Fruit fly (Drosophila melanogaster): ENCODE results near the gene CG11983.

CG11983 gene

dm6 chr3R:9038652-9039051, 30.5 kb downstream of the CG11983 start, which contains the start of gene hyx (continued):
- TF ChIP-seq btn (GFP tag; optimal IDR thresholded peaks at IDR 0.05) (no peak), CG6683 (GFP tag; optimal IDR thresholded peaks at IDR 0.05) (peak; percentile 3), h (optimal IDR thresholded peaks at IDR 0.05) (no peak), mam (GFP tag; optimal IDR thresholded peaks at IDR 0.05) (peak; percentile 59), CG17612 (GFP tag; IDR thresholded peaks at IDR 0.05) (no peak), onecut (GFP tag; IDR thresholded peaks at IDR 0.05) (no peak), twi (tag; optimal IDR thresholded peaks at IDR 0.05) (peak; percentile 20), Bgb (GFP tag; IDR thresholded peaks at IDR 0.05; ENCODE audit: partially characterized antibody) (peak; percentile 83), GATAe (GFP tag; conservative IDR thresholded peaks at IDR 0.05) (no peak), Gug (GFP tag; IDR thresholded peaks at IDR 0.05) (peak; percentile 34; the same call in 1 of the 4 replicates), pfk (GFP tag; optimal IDR thresholded peaks at IDR 0.05) (no peak), CG33213 (GFP tag; optimal IDR thresholded peaks at IDR 0.05) (peak; percentile 1), Asciz (GFP tag; optimal IDR thresholded peaks at IDR 0.05) (no peak), CG6689 (GFP tag; IDR thresholded peaks at IDR 0.05) (no peak), jumu (GFP tag; optimal IDR thresholded peaks at IDR 0.05) (peak; percentile 19), CG17829 (tag; optimal IDR thresholded peaks at IDR 0.05) (peak; percentile 38), Atf-2 (GFP tag; optimal IDR thresholded peaks at IDR 0.05) (no peak), tio (GFP tag; optimal IDR thresholded peaks at IDR 0.05) (no peak), sens (GFP tag) (peak; percentile 95), CG3163 (GFP tag; optimal IDR thresholded peaks at IDR 0.05) (no peak), Max (GFP tag; optimal IDR thresholded peaks at IDR 0.05) (peak; percentile 17), C15 (GFP tag; IDR thresholded peaks at IDR 0.05) (no peak), CG7745 (tag; optimal IDR thresholded peaks at IDR 0.05) (no peak), CG9437 (GFP tag; optimal IDR thresholded peaks at IDR 0.05) (no peak), BEAF-32 (GFP tag; optimal IDR thresholded peaks at IDR 0.05) (peak; percentile 77), pnt (GFP tag; optimal IDR thresholded peaks at IDR 0.05) (no peak), Hmr (GFP tag; optimal IDR thresholded peaks at IDR 0.05) (peak; percentile 54), CG30403 (GFP tag; optimal IDR thresholded peaks at IDR 0.05) (peak; percentile 66), wek (GFP tag; optimal IDR thresholded peaks at IDR 0.05) (peak; percentile 52), CG3726 (GFP tag; IDR thresholded peaks at IDR 0.05) (no peak), CG4404 (GFP tag; IDR thresholded peaks at IDR 0.05) (no peak), cad (GFP tag; optimal IDR thresholded peaks at IDR 0.05) (no peak), MTF-1 (GFP tag; optimal IDR thresholded peaks at IDR 0.05; ENCODE audit: borderline replicate concordance) (no peak), CG32532 (GFP tag; IDR thresholded peaks at IDR 0.05) (no peak; the same call in 1 of the 2 replicates), aop (GFP tag; IDR thresholded peaks at IDR 0.05) (no peak), CG12104 (GFP tag; optimal IDR thresholded peaks at IDR 0.05) (no peak), shn (GFP tag; optimal IDR thresholded peaks at IDR 0.05) (peak; percentile 20), NC2β (GFP tag; optimal IDR thresholded peaks at IDR 0.05) (peak; percentile 17), CG9609 (GFP tag; optimal IDR thresholded peaks at IDR 0.05) (peak; percentile 8), lilli (GFP tag; optimal IDR thresholded peaks at IDR 0.05) (peak; percentile 73), CG34224 (GFP tag; IDR thresholded peaks at IDR 0.05; ENCODE audit: partially characterized antibody) (peak; percentile 86), CG13624 (GFP tag; optimal IDR thresholded peaks at IDR 0.05) (peak; percentile 49), Sry-δ (GFP tag; optimal IDR thresholded peaks at IDR 0.05) (peak; percentile 90), CG1832 (GFP tag; optimal IDR thresholded peaks at IDR 0.05) (no peak), CG14014 (GFP tag; IDR thresholded peaks at IDR 0.05) (peak; percentile 30; the same call in 1 of the 2 replicates), hth (optimal IDR thresholded peaks at IDR 0.05) (no peak), Awh (GFP tag; IDR thresholded peaks at IDR 0.05) (no peak), HLHmδ (GFP tag; optimal IDR thresholded peaks at IDR 0.05) (no peak), gro (GFP tag; optimal IDR thresholded peaks at IDR 0.05) (peak; percentile 76), CG10209 (GFP tag; optimal IDR thresholded peaks at IDR 0.05) (no peak), croc (GFP tag; conservative IDR thresholded peaks at IDR 0.05) (no peak), Drgx (GFP tag; IDR thresholded peaks at IDR 0.05) (no peak)

Data from whole organism, embryonic.